Worm (Caenorhabditis elegans) whole organism, young adult: ENCODE measurements around the gene T19B10.12.

Experiments used
- C06A6.2 ChIP-seq: fragments of 200-800 bp; sonication (Bioruptor generic); conservative IDR thresholded peaks from 2 replicates; pipeline ENCODE4 v1.3.6; 2022; ENCODE audit warnings: missing genetic modification characterization, missing compliant biosample characterization
- C17E4.6 ChIP-seq: fragments of 200-800 bp; sonication (Bioruptor generic); IDR thresholded peaks from 2 replicates; pipeline ENCODE4 v1.3.6; 2022; ENCODE audit warnings: missing genetic modification reagents, missing genetic modification characterization, missing compliant biosample characterization
- F10E7.11 ChIP-seq: sonication (generic microtip); optimal IDR thresholded peaks from 2 replicates; lab custom pipeline; 2017; ENCODE audit warnings: mild to moderate bottlenecking, missing genetic modification characterization, moderate library complexity, missing compliant biosample characterization
- F49E8.2 ChIP-seq: sonication (generic microtip); optimal IDR thresholded peaks from 3 replicates; lab custom pipeline; 2017; ENCODE audit warnings: missing genetic modification characterization, mild to moderate bottlenecking, missing compliant biosample characterization, antibody characterized with exemption, moderate library complexity; ENCODE audit not compliant: insufficient read depth
- F52B5.7 ChIP-seq: sonication (generic microtip); optimal IDR thresholded peaks from 2 replicates; lab custom pipeline; 2016; ENCODE audit warnings: mild to moderate bottlenecking, missing genetic modification characterization, missing compliant biosample characterization
- F55B11.4 ChIP-seq: sonication (generic microtip); optimal IDR thresholded peaks from 2 replicates; lab custom pipeline; 2016; ENCODE audit warnings: missing compliant biosample characterization, missing genetic modification characterization, borderline replicate concordance; ENCODE audit not compliant: insufficient read depth
- K12H6.12 ChIP-seq: fragments of 200-800 bp; sonication (Bioruptor generic); optimal IDR thresholded peaks from 2 replicates; lab custom pipeline; 2018; ENCODE audit warnings: mild to moderate bottlenecking, missing genetic modification characterization, missing compliant biosample characterization
- T26A5.8 ChIP-seq: sonication (generic microtip); optimal IDR thresholded peaks from 2 replicates; lab custom pipeline; 2016; ENCODE audit warnings: missing genetic modification characterization, missing compliant biosample characterization
- Y53F4B.3 ChIP-seq: fragments of 200-800 bp; sonication (Bioruptor generic); IDR thresholded peaks from 2 replicates; pipeline ENCODE4 v1.3.6; 2022; ENCODE audit warnings: missing genetic modification reagents, missing genetic modification characterization, missing compliant biosample characterization
- Y56A3A.18 ChIP-seq: fragments of 200-800 bp; sonication (Bioruptor generic); IDR thresholded peaks from 2 replicates; pipeline ENCODE4 v1.3.6; 2022; ENCODE audit warnings: missing genetic modification reagents, missing genetic modification characterization, missing compliant biosample characterization
- Y67H2A.10 ChIP-seq: fragments of 200-800 bp; sonication (Bioruptor generic); conservative IDR thresholded peaks from 2 replicates; pipeline ENCODE4 v1.3.6; 2022; ENCODE audit warnings: missing genetic modification reagents, missing genetic modification characterization, missing compliant biosample characterization
- Y79H2A.3 ChIP-seq: fragments of 200-800 bp; sonication (Bioruptor generic); conservative IDR thresholded peaks from 2 replicates; pipeline ENCODE4 v1.3.6; 2022; ENCODE audit warnings: missing genetic modification reagents, missing genetic modification characterization, missing compliant biosample characterization
- aptf-3 ChIP-seq: fragments of 200-800 bp; sonication (Bioruptor generic); IDR thresholded peaks from 2 replicates; pipeline ENCODE4 v1.3.6; 2022; ENCODE audit warnings: missing genetic modification characterization, missing compliant biosample characterization
- attf-3 ChIP-seq: fragments of 200-800 bp; sonication (Bioruptor generic); conservative IDR thresholded peaks from 2 replicates; pipeline ENCODE4 v1.3.6; 2022; ENCODE audit warnings: missing genetic modification reagents, missing genetic modification characterization, missing compliant biosample characterization
- attf-5 ChIP-seq: fragments of 200-800 bp; sonication (Bioruptor generic); optimal IDR thresholded peaks from 2 replicates; lab custom pipeline; 2018; ENCODE audit warnings: mild to moderate bottlenecking, missing genetic modification characterization, missing compliant biosample characterization
- ceh-100 ChIP-seq: fragments of 200-800 bp; sonication (Bioruptor generic); IDR thresholded peaks from 2 replicates; pipeline ENCODE4 v1.3.6; 2022; ENCODE audit warnings: missing genetic modification reagents, missing genetic modification characterization, missing compliant biosample characterization
- ceh-27 ChIP-seq: fragments of 200-800 bp; sonication (Bioruptor generic); optimal IDR thresholded peaks from 2 replicates; lab custom pipeline; 2018; ENCODE audit warnings: mild to moderate bottlenecking, missing genetic modification characterization, moderate library complexity, missing compliant biosample characterization
- ceh-40 ChIP-seq: fragments of 200-800 bp; sonication (Bioruptor generic); IDR thresholded peaks from 2 replicates; pipeline ENCODE4 v1.3.6; 2022; ENCODE audit warnings: missing genetic modification characterization, missing compliant biosample characterization
- ceh-58 ChIP-seq: fragments of 200-800 bp; sonication (Bioruptor generic); IDR thresholded peaks from 2 replicates; pipeline ENCODE4 v1.3.6; 2022; ENCODE audit warnings: missing genetic modification characterization, missing compliant biosample characterization
- die-1 ChIP-seq: sonication (generic microtip); optimal IDR thresholded peaks from 2 replicates; lab custom pipeline; 2016; ENCODE audit warnings: missing genotype, mild to moderate bottlenecking, missing genetic modification characterization, missing compliant biosample characterization
- dpl-1 ChIP-seq: fragments of 150-350 bp; optimal IDR thresholded peaks from 2 replicates; lab custom pipeline; 2014; ENCODE audit warnings: missing biosample characterization, missing genetic modification reagents, missing genetic modification characterization
- efl-1 ChIP-seq: fragments of 150-350 bp; optimal IDR thresholded peaks from 2 replicates; lab custom pipeline; 2014; ENCODE audit warnings: missing biosample characterization, missing genetic modification reagents, missing genetic modification characterization
- egl-44 ChIP-seq: fragments of 200-800 bp; sonication (Bioruptor generic); IDR thresholded peaks from 2 replicates; pipeline ENCODE4 v1.3.6; 2022; ENCODE audit warnings: missing genetic modification reagents, missing genetic modification characterization, missing compliant biosample characterization
- ets-4 ChIP-seq: fragments of 200-800 bp; sonication (Bioruptor generic); optimal IDR thresholded peaks from 2 replicates; lab custom pipeline; 2018; ENCODE audit warnings: mild to moderate bottlenecking, missing genetic modification characterization, missing compliant biosample characterization
- fkh-3 ChIP-seq: sonication (generic microtip); optimal IDR thresholded peaks from 2 replicates; lab custom pipeline; 2016; ENCODE audit warnings: mild to moderate bottlenecking, missing genetic modification characterization, missing compliant biosample characterization
- him-1 ChIP-seq: sonication (generic microtip); optimal IDR thresholded peaks from 2 replicates; lab custom pipeline; 2016; ENCODE audit warnings: missing genotype, missing genetic modification reagents, missing genetic modification characterization, missing compliant biosample characterization
- hlh-12 ChIP-seq: sonication (generic microtip); optimal IDR thresholded peaks from 2 replicates; lab custom pipeline; 2016; ENCODE audit warnings: missing genetic modification characterization, missing compliant biosample characterization
- hmg-1.2 ChIP-seq: fragments of 200-800 bp; sonication (Bioruptor generic); IDR thresholded peaks from 2 replicates; pipeline ENCODE4 v1.3.6; 2022; ENCODE audit warnings: missing genetic modification reagents, missing genetic modification characterization, missing compliant biosample characterization
- hsf-1 ChIP-seq: fragments of 200-800 bp; sonication (Bioruptor generic); IDR thresholded peaks from 2 replicates; pipeline ENCODE4 v1.3.6; 2022; ENCODE audit warnings: missing genetic modification reagents, missing genetic modification characterization, missing compliant biosample characterization
- lir-1 ChIP-seq: fragments of 200-800 bp; sonication (Bioruptor generic); conservative IDR thresholded peaks from 2 replicates; pipeline ENCODE4 v1.3.6; 2022; ENCODE audit warnings: missing genetic modification reagents, missing genetic modification characterization, missing compliant biosample characterization
- lsy-27 ChIP-seq: sonication (generic microtip); optimal IDR thresholded peaks from 2 replicates; lab custom pipeline; 2017; ENCODE audit warnings: missing genetic modification characterization, mild to moderate bottlenecking, missing compliant biosample characterization, antibody characterized with exemption, missing genotype, borderline replicate concordance; ENCODE audit not compliant: insufficient read depth
- madf-10 ChIP-seq: sonication (generic microtip); optimal IDR thresholded peaks from 2 replicates; lab custom pipeline; 2016; ENCODE audit warnings: mild to moderate bottlenecking, missing genetic modification characterization, missing compliant biosample characterization
- mel-28 ChIP-seq: sonication (generic microtip); optimal IDR thresholded peaks from 2 replicates; lab custom pipeline; 2016; ENCODE audit warnings: borderline replicate concordance, mild to moderate bottlenecking, missing genetic modification characterization, missing compliant biosample characterization
- nhr-80 ChIP-seq: sonication (generic microtip); optimal IDR thresholded peaks from 2 replicates; lab custom pipeline; 2016; ENCODE audit warnings: missing genetic modification characterization, missing compliant biosample characterization
- pha-4 ChIP-seq: fragments of 150-350 bp; sonication (generic microtip); optimal IDR thresholded peaks from 2 replicates; lab custom pipeline; 2014; ENCODE audit warnings: missing biosample characterization, missing genetic modification reagents, missing genetic modification characterization
- repo-1 ChIP-seq: sonication (generic microtip); optimal IDR thresholded peaks from 2 replicates; lab custom pipeline; 2017; ENCODE audit warnings: mild to moderate bottlenecking, missing genetic modification characterization, missing compliant biosample characterization
- rpc-1 ChIP-seq, 2 experiments: fragments of 150-350 bp in 1 of 2; sonication (generic microtip) in 1 of 2; optimal IDR thresholded peaks; 2 replicates each; lab custom pipeline; 2014 to 2018; ENCODE audit warnings: missing biosample characterization in 1 of 2, missing genetic modification characterization in 1 of 2, missing genetic modification reagents in 1 of 2, missing genotype in 1 of 2
- sdz-38 ChIP-seq: sonication (generic microtip); optimal IDR thresholded peaks from 2 replicates; lab custom pipeline; 2016; ENCODE audit warnings: missing genotype, missing genetic modification characterization, missing compliant biosample characterization
- snpc-4 ChIP-seq, 5 experiments: fragments of 150-350 bp in 1 of 5; sonication (generic microtip) in 4 of 5; optimal IDR thresholded peaks; 2 replicates each; lab custom pipeline; 2014 to 2018; ENCODE audit warnings: missing genetic modification characterization in 5 of 5, missing biosample characterization in 3 of 5, antibody characterized with exemption in 2 of 5, mild to moderate bottlenecking in 2 of 5, missing compliant biosample characterization in 2 of 5, missing genotype in 2 of 5, moderate library complexity in 2 of 5, missing genetic modification reagents in 1 of 5
- tbp1 ChIP-seq: fragments of 200-800 bp; sonication (Bioruptor generic); optimal IDR thresholded peaks from 2 replicates; lab custom pipeline; 2018; ENCODE audit warnings: mild to moderate bottlenecking, missing genetic modification characterization, missing compliant biosample characterization
- tbx-9 ChIP-seq: sonication (generic microtip); optimal IDR thresholded peaks from 2 replicates; lab custom pipeline; 2016; ENCODE audit warnings: borderline replicate concordance, missing genetic modification characterization, inconsistent platforms, missing compliant biosample characterization
- zfh-2 ChIP-seq: fragments of 200-800 bp; sonication (Bioruptor generic); conservative IDR thresholded peaks from 2 replicates; pipeline ENCODE4 v1.3.6; 2022; ENCODE audit warnings: missing genetic modification reagents, missing genetic modification characterization, missing compliant biosample characterization
- ztf-22 ChIP-seq: fragments of 200-800 bp; sonication (Bioruptor generic); optimal IDR thresholded peaks from 2 replicates; lab custom pipeline; 2018; ENCODE audit warnings: mild to moderate bottlenecking, missing genetic modification characterization, moderate library complexity, missing compliant biosample characterization
- ztf-25 ChIP-seq: fragments of 200-800 bp; sonication (Bioruptor generic); IDR thresholded peaks from 2 replicates; pipeline ENCODE4 v1.3.6; 2022; ENCODE audit warnings: missing genetic modification reagents, missing genetic modification characterization, missing compliant biosample characterization

T19B10.12 gene

DNA sequence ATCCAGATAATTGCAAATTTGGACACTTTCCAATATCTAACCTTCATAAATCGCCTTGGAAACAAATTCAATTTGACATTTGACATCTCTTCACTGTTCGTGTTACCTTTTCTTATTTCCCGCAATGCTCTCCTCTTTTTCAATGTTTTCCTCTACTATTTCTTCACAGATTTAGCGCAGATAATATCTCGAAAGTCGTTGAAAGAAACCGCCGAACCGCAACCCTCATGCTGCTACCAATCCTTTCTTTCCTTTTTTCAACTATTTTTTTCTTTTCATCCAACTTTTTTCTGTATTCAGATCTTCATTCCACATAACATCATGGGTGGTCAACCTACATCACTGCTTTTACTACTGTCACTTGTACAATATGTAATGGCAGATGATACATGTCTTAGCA, 16.5 kb upstream of the T19B10.12 start, which contains the start of gene T19B10.5:
T19B10.5 (plus strand) TSS at position 301 of the 400 bp plus-strand sequence.
- no peak for TF ChIP-seq snpc-4 (GFP tag; optimal IDR thresholded peaks at IDR 0.05; lab: Kevin White, UChicago)
- TF ChIP-seq snpc-4 (tag; optimal IDR thresholded peaks at IDR 0.05; lab: Kevin White, UChicago): no peak
- TF ChIP-seq ztf-22 (GFP tag; lab: Kevin White, UChicago): no peak
- TF ChIP-seq attf-3 (GFP tag; lab: Robert Waterston, UW): no peak
- no peak for TF ChIP-seq T26A5.8 (tag; lab: Kevin White, UChicago)
- TF ChIP-seq Y56A3A.18: no peak
- TF ChIP-seq Y67H2A.10 (GFP tag; lab: Robert Waterston, UW): no peak
- TF ChIP-seq hsf-1 (GFP tag; lab: Robert Waterston, UW): no peak
- no peak for TF ChIP-seq C06A6.2 (GFP tag; lab: Robert Waterston, UW)
- TF ChIP-seq nhr-80 (tag; lab: Kevin White, UChicago): no peak
- TF ChIP-seq F55B11.4 (tag; lab: Kevin White, UChicago): no peak
- TF ChIP-seq zfh-2 (GFP tag; lab: Robert Waterston, UW): no peak
- TF ChIP-seq K12H6.12 (tag; lab: Kevin White, UChicago): no peak
- no peak for TF ChIP-seq ztf-25 (GFP tag; lab: Robert Waterston, UW)
- TF ChIP-seq F49E8.2 (tag; lab: Kevin White, UChicago): no peak

DNA sequence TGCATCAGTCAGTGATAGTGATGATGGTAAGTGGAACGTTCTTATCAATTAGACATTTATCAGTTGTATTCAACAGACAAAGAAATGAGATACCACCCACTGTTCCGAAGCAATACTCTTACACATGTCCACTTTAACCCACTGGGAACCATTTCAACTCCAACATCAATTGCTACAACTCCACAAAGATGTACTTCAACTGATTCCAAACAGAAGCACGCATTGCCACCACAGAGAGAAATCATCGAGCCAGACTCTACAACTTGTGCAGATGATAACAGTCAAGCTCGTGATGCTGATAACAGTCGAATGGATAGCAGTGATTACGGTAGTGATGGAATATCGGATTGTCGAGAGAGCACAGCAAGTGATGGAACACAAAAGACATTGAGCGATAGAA, 15.0 kb upstream of the T19B10.12 start:
- TF ChIP-seq F52B5.7 (tag; lab: Kevin White, UChicago) (no peak), nhr-80 (tag; lab: Kevin White, UChicago) (peak; percentile 81), ets-4 (peak; percentile 14), attf-5 (GFP tag; lab: Kevin White, UChicago) (no peak), rpc-1 (optimal IDR thresholded peaks at IDR 0.05; lab: Kevin White, UChicago) (no peak), rpc-1 (tag; optimal IDR thresholded peaks at IDR 0.05; lab: Kevin White, UChicago) (no peak), F49E8.2 (tag; lab: Kevin White, UChicago) (no peak), him-1 (tag; lab: Kevin White, UChicago) (no peak), Y79H2A.3 (GFP tag; lab: Robert Waterston, UW) (no peak)

ce11 chrV:11239187-11239725, 11.6 kb upstream of the T19B10.12 start, which contains the start of the genes dvc-1 and ima-1:
dvc-1 (minus strand) TSS chrV:11239331.
ima-1 (plus strand) TSS chrV:11239675.
- TF ChIP-seq dpl-1 (GFP tag; lab: Kevin White, UChicago) (peak; percentile 88), lir-1 (GFP tag; lab: Robert Waterston, UW) (no peak), ceh-58 (GFP tag; lab: Robert Waterston, UW) (no peak), Y53F4B.3 (GFP tag; lab: Robert Waterston, UW) (no peak), ztf-25 (GFP tag; lab: Robert Waterston, UW) (peak; percentile 86), tbx-9 (tag; lab: Kevin White, UChicago) (no peak), repo-1 (tag; lab: Kevin White, UChicago) (no peak), C17E4.6 (peak; percentile 93), F10E7.11 (tag; lab: Kevin White, UChicago) (no peak), madf-10 (tag; lab: Kevin White, UChicago) (no peak), aptf-3 (GFP tag; lab: Robert Waterston, UW) (no peak), sdz-38 (no peak), fkh-3 (tag; lab: Kevin White, UChicago) (no peak), tbp1 (GFP tag; lab: Kevin White, UChicago) (peak; percentile 63), ceh-100 (GFP tag; lab: Robert Waterston, UW) (peak; percentile 86), mel-28 (tag; lab: Kevin White, UChicago) (no peak), ceh-40 (0 out of 2 replicates have a peak, but pooled peaks have one; percentile 41), zfh-2 (GFP tag; lab: Robert Waterston, UW) (no peak), egl-44 (GFP tag; lab: Robert Waterston, UW) (no peak), lsy-27 (tag; lab: Kevin White, UChicago) (no peak), ceh-27 (peak; percentile 38), efl-1 (GFP tag; lab: Kevin White, UChicago) (peak; percentile 99), hlh-12 (tag; lab: Kevin White, UChicago) (no peak), pha-4 (tag; lab: Kevin White, UChicago) (no peak), hmg-1.2 (GFP tag; lab: Robert Waterston, UW) (peak; percentile 70; the same call in 1 of the 2 replicates), die-1 (tag; lab: Kevin White, UChicago) (peak; percentile 72)
